Fruit fly (Drosophila melanogaster) Kc167 (cell line): Measurements from ENCODE around the gene SLIRP2.

Experiments used
- Myc ChIP-seq: fragments of >200 bp; optimal IDR thresholded peaks from 2 replicates; lab custom pipeline; 2017; ENCODE audit warnings: missing external identifiers
- Sin3A ChIP-seq: fragments of >200 bp; optimal IDR thresholded peaks from 2 replicates; lab custom pipeline; 2018; ENCODE audit warnings: missing external identifiers
- h ChIP-seq: fragments of >200 bp; optimal IDR thresholded peaks from 3 replicates; lab custom pipeline; 2018; ENCODE audit warnings: missing external identifiers
- insv ChIP-seq: fragments of >200 bp; optimal IDR thresholded peaks from 3 replicates; lab custom pipeline; 2018; ENCODE audit warnings: missing external identifiers
- psq ChIP-seq: fragments of >200 bp; optimal IDR thresholded peaks from 2 replicates; lab custom pipeline; 2017; ENCODE audit warnings: missing external identifiers
- ttk ChIP-seq: sonication (Bioruptor generic); optimal IDR thresholded peaks from 2 replicates; lab custom pipeline; 2017; ENCODE audit warnings: missing external identifiers

- TF ChIP-seq insv (no peak), Sin3A (lab: Kevin White, UChicago) (no peak), ttk (lab: Kevin White, UChicago) (no peak), h (no peak), psq (no peak), Myc (lab: Kevin White, UChicago) (no peak)
Measured at dm6 chr3R:8659907-8660660, 9.2 kb downstream of the SLIRP2 start.
